Fruit fly (Drosophila melanogaster): ENCODE results near the gene CG6418.

The CG6418 gene

DNA sequence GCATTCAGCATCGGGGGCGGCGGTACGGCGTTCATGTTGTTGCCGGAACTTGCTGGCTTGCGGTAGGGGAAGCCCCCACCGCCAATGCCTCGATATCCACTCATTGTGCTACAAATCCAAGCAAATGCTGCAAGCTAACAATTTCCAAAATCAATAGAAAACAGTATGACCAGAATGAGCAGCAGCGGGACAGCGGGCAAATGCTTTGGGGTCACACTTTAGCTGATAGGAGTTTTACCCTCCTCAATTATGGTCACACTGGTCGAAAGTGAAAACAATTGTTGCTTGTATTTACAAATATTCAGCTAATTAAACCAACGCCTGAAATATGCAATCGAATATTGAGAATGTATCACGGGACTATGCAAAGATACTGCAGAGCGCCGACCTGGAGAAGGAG lies at the start of gene CG6418, which contains the start of gene Blos4:
Gene CG6418 (minus strand): TSS at position 196 of the 400 bp plus-strand sequence.
Gene Blos4 (plus strand): TSS at position 244 of the 400 bp plus-strand sequence.
- TF ChIP-seq Dif (GFP tag; optimal IDR thresholded peaks at IDR 0.05; ENCODE audit: partially characterized antibody) (no peak), Vsx2 (GFP tag; optimal IDR thresholded peaks at IDR 0.05; ENCODE audit: partially characterized antibody) (peak; percentile 93), Rel (GFP tag; optimal IDR thresholded peaks at IDR 0.05) (no peak), Rel (tag; optimal IDR thresholded peaks at IDR 0.05) (peak; percentile 17), rgr (GFP tag; optimal IDR thresholded peaks at IDR 0.05) (peak; percentile 91)

DNA sequence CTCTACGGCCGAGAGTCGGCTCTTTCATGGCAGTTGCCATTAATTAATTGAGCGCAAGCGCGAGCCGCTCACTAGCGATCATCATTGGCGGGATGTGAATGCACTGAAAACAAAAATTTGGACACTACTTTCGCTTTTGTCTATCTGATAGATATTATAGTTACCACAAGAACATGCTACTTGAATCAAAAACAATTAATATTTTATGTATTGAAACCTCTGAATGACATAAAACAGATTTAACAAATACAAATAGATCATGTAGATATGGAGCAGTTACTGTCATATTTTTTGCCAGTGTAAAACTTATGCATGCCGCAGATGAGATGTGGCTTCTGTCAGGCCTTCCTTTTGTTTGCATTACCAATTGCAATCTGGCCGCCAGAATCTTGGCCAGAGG lies 49.1 kb upstream of the CG6418 start:
- peak; percentile 16 for TF ChIP-seq sage (GFP tag; optimal IDR thresholded peaks at IDR 0.05)
- TF ChIP-seq OdsH (GFP tag; optimal IDR thresholded peaks at IDR 0.05), result peak; percentile 43
- peak; percentile 15 for TF ChIP-seq HLH106 (tag; optimal IDR thresholded peaks at IDR 0.05)
- TF ChIP-seq rgr (GFP tag; optimal IDR thresholded peaks at IDR 0.05), result peak; percentile 36
- no peak for TF ChIP-seq Abd-B (GFP tag; optimal IDR thresholded peaks at IDR 0.05)
- TF ChIP-seq fru (GFP tag; optimal IDR thresholded peaks at IDR 0.05), result peak; percentile 39
- TF ChIP-seq dl (GFP tag; optimal IDR thresholded peaks at IDR 0.05; ENCODE audit: insufficient read depth in 1 of 2, partially characterized antibody in 2 of 2), result no peak
- no peak for TF ChIP-seq CG32264 (GFP tag; optimal IDR thresholded peaks at IDR 0.05)
- TF ChIP-seq h (GFP tag; optimal IDR thresholded peaks at IDR 0.05), result peak; percentile 25
- peak; percentile 31 for TF ChIP-seq Sp1 (GFP tag; optimal IDR thresholded peaks at IDR 0.05)
- peak in 1 of 2 experiments; percentile 37 for TF ChIP-seq foxo (GFP tag; optimal IDR thresholded peaks at IDR 0.05)

DNA sequence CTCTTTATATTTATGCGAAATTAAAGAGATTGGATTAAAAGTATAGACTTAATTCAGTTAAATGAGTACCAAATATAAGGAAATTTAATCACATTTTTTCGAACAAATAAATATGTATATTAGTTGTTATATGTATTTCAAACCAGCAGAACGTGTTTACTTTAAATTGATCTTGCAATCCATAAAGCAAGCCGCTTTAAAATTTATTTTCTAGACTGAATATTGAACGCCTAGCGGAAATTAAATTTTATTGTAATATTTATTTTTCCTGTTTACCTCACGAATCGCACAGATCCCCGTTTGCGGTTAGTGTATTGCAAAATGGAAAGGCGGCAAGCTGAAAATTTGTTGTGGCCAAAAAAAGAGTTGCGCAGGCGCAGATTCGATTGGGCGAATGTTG lies 48.5 kb upstream of the CG6418 start:
- TF ChIP-seq psq (GFP tag; optimal IDR thresholded peaks at IDR 0.05) (peak; percentile 17), foxo (GFP tag; optimal IDR thresholded peaks at IDR 0.05) (peak in 1 of 2 experiments; percentile 18), Mio (GFP tag; optimal IDR thresholded peaks at IDR 0.05) (no peak), OdsH (GFP tag; optimal IDR thresholded peaks at IDR 0.05) (peak; percentile 24), woc (GFP tag; optimal IDR thresholded peaks at IDR 0.05) (peak; percentile 6)

DNA sequence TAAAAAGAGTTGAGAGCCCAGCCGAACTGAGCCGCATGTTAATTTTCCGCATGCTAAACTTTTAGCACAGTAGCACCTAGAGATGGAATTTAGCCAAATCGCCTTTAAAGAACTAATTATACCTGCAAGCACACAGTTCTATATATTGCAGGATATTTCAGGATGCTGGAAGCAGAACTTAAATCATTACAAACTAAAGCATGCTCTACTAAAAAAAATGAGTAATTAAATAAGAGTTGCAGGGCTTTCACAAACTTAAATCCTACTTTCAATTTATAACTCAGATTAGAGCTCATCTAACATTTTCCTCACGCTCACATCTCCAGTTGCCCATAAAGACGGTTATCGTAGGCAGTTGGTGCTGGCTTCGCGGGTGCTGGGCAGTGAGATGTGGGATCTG lies 45.8 kb upstream of the CG6418 start:
- no peak for TF ChIP-seq CG9705 (GFP tag; optimal IDR thresholded peaks at IDR 0.05)
- no peak for TF ChIP-seq lola (GFP tag; optimal IDR thresholded peaks at IDR 0.05)
- TF ChIP-seq brk (GFP tag; optimal IDR thresholded peaks at IDR 0.05), result no peak
- TF ChIP-seq pan (optimal IDR thresholded peaks at IDR 0.05), result no peak
- no peak for TF ChIP-seq Dfd (GFP tag; optimal IDR thresholded peaks at IDR 0.05)
- no peak for TF ChIP-seq Vsx2 (GFP tag; optimal IDR thresholded peaks at IDR 0.05; ENCODE audit: partially characterized antibody)
- TF ChIP-seq sv (GFP tag; optimal IDR thresholded peaks at IDR 0.05), result no peak

DNA sequence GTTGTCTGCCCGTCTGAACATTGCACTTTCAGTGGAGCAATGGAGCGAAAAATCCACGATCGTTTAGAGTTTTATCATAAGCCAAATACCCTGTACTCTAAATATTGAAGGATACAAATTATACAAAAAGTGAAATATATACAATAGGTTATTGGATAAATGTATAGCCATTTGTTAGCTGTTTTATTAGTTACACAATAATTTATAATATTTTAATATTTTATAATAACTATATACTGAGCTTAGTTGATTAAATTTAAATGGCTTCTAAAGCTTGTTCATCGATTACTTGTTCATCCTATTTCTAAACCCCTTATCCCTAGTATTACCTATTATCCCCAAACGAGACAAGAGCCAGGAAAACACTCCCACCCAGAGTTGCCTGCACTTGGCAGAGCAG lies 44.1 kb upstream of the CG6418 start:
- TF ChIP-seq Hnf4 (GFP tag; optimal IDR thresholded peaks at IDR 0.05) (no peak), pan (optimal IDR thresholded peaks at IDR 0.05) (no peak), Hr83 (GFP tag; optimal IDR thresholded peaks at IDR 0.05; ENCODE audit: poor library complexity, severe bottlenecking) (no peak), woc (GFP tag; optimal IDR thresholded peaks at IDR 0.05) (no peak), CG32264 (GFP tag; optimal IDR thresholded peaks at IDR 0.05) (no peak), Dfd (GFP tag; optimal IDR thresholded peaks at IDR 0.05) (no peak), dsf (GFP tag; optimal IDR thresholded peaks at IDR 0.05; ENCODE audit: borderline replicate concordance) (no peak), Jra (GFP tag; optimal IDR thresholded peaks at IDR 0.05) (no peak), ey (GFP tag; optimal IDR thresholded peaks at IDR 0.05) (no peak), Mio (GFP tag; optimal IDR thresholded peaks at IDR 0.05) (no peak)

DNA sequence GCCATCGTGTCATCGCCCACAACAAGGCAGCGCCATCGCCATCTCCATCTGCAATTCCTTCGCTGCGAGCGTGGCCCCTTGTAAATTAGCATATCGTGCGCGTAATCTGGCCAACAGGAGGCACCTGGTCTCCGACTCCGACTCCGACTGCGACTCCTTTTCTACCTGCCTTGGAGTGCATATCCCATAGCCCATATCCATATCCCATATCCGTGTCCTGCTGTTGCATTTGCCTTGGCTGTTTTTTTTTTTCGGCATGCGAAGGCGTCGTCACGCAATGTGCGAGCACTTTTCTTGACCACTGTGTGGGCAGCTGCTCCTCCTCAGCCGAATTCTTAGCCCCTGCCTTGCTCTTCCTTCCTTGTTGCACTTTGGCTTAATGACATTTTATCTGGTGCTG lies 39.6 kb upstream of the CG6418 start:
- TF ChIP-seq Sp1 (GFP tag; optimal IDR thresholded peaks at IDR 0.05) (no peak), sage (GFP tag; optimal IDR thresholded peaks at IDR 0.05) (no peak), h (GFP tag; optimal IDR thresholded peaks at IDR 0.05) (no peak), jim (GFP tag; optimal IDR thresholded peaks at IDR 0.05) (no peak)

All from whole organism, wandering third instar larva.